Worm (Caenorhabditis elegans): ENCODE measurements around the gene scl-8.

DNA sequence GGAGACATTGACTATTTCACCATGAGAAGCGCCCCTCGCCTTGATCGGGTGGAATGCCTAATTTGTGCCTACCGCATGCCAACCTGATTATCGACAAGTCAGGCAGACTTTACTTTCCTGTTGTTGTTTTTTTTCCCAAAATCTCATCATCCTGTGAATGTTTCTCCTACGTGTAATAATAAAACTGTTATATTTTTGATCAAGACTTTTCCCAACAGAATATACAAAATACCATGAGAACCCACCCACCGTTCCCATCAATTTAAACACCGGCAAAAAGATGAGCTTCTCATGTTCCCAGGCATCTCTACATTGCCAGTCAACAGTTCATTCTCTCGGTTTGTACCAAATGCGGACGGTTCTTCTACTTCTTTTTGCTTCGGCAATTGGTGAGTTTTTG lies 24.7 kb upstream of the scl-8 start, which contains the start of gene scl-9:
- TF ChIP-seq egl-27 (tag; optimal IDR thresholded peaks at IDR 0.05): no peak
- no peak for TF ChIP-seq ama-1 (optimal IDR thresholded peaks at IDR 0.05)
- TF ChIP-seq eor-1 (tag; optimal IDR thresholded peaks at IDR 0.05): no peak
- no peak for TF ChIP-seq nhr-237 (tag; optimal IDR thresholded peaks at IDR 0.05)
- TF ChIP-seq pha-4 (tag; optimal IDR thresholded peaks at IDR 0.05): no peak
- TF ChIP-seq lin-39 (tag; optimal IDR thresholded peaks at IDR 0.05): no peak
- TF ChIP-seq pqm-1 (tag; optimal IDR thresholded peaks at IDR 0.05): no peak
- TF ChIP-seq elt-3 (tag; optimal IDR thresholded peaks at IDR 0.05): no peak
- no peak for TF ChIP-seq skn-1 (tag; optimal IDR thresholded peaks at IDR 0.05)
- TF ChIP-seq tbx-2 (tag; optimal IDR thresholded peaks at IDR 0.05): no peak
- TF ChIP-seq ceh-28 (tag; optimal IDR thresholded peaks at IDR 0.05): no peak
- TF ChIP-seq sea-2 (GFP tag; optimal IDR thresholded peaks at IDR 0.05): no peak
- no peak for TF ChIP-seq zag-1 (tag; optimal IDR thresholded peaks at IDR 0.05)
- TF ChIP-seq unc-62 (GFP tag; optimal IDR thresholded peaks at IDR 0.05): no peak

All from whole organism, L3 larva.